Worm (Caenorhabditis elegans): ENCODE data around the gene clec-199.

- TF ChIP-seq jun-1 (tag; optimal IDR thresholded peaks at IDR 0.05) (no peak), nhr-48 (tag; optimal IDR thresholded peaks at IDR 0.05) (no peak)
These were observed 15.6 kb downstream of the clec-199 start, which contains the start of gene zipt-17 for ce11 chrIV:17367294-17367693.
